Worm (Caenorhabditis elegans) whole organism, midembryonic: ENCODE measurements around the gene col-121.

Experiments used
- T22C8.4 ChIP-seq: fragments of 200-800 bp; sonication (Bioruptor generic); IDR thresholded peaks from 2 replicates; pipeline ENCODE4 v1.3.6; 2022; ENCODE audit warnings: missing genetic modification characterization, missing compliant biosample characterization
- cog-1 ChIP-seq: sonication (generic microtip); optimal IDR thresholded peaks from 2 replicates; lab custom pipeline; 2016; ENCODE audit warnings: missing genetic modification characterization, missing compliant biosample characterization
- flt-1 ChIP-seq: fragments of 200-800 bp; sonication (Bioruptor generic); IDR thresholded peaks from 2 replicates; pipeline ENCODE4 v1.3.6; 2022; ENCODE audit warnings: missing genetic modification characterization, missing compliant biosample characterization
- klf-2 ChIP-seq: fragments of 200-800 bp; sonication (Bioruptor generic); conservative IDR thresholded peaks from 2 replicates; pipeline ENCODE4 v1.3.6; 2022; ENCODE audit warnings: missing genetic modification reagents, missing genetic modification characterization, missing compliant biosample characterization
- med-1 ChIP-seq: sonication (generic microtip); optimal IDR thresholded peaks from 2 replicates; lab custom pipeline; 2017; ENCODE audit warnings: missing genetic modification characterization, mild to moderate bottlenecking, missing compliant biosample characterization, antibody characterized with exemption, missing genetic modification reagents; ENCODE audit not compliant: insufficient read depth
- ref-1 ChIP-seq: fragments of 200-800 bp; sonication (Bioruptor generic); conservative IDR thresholded peaks from 2 replicates; pipeline ENCODE4 v1.3.6; 2022; ENCODE audit warnings: missing genetic modification reagents, missing genetic modification characterization, missing compliant biosample characterization
- tab-1 ChIP-seq: fragments of 200-800 bp; sonication (Bioruptor generic); IDR thresholded peaks from 2 replicates; pipeline ENCODE4 v1.3.6; 2022; ENCODE audit warnings: missing genetic modification characterization, missing compliant biosample characterization
- ztf-23 ChIP-seq: fragments of 200-800 bp; sonication (Bioruptor generic); IDR thresholded peaks from 2 replicates; pipeline ENCODE4 v1.3.6; 2022; ENCODE audit warnings: missing genetic modification reagents, missing genetic modification characterization, missing compliant biosample characterization
- ztf-29 ChIP-seq: fragments of 200-800 bp; sonication (Bioruptor generic); IDR thresholded peaks from 2 replicates; pipeline ENCODE4 v1.3.6; 2022; ENCODE audit warnings: missing genetic modification reagents, missing genetic modification characterization, missing compliant biosample characterization

Gene col-121

DNA sequence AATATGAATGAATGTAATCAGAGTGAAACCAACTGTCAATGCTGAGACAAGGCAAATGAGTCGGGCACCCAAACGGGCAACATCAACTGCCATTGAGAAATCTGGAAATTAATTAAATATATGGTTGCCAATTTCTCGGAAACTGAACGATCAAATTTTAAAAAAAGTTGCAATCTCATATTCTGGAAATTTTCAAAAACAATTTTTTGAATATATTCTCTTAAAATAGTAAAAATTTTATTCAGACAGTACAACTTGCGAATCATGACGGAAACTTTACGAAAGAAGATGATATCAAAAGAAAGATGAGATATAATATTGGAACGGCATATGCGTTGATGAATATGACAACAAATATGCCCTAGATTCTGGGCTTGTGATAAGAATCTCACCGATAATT is at the start of gene col-121:
TSS of gene col-121 (minus strand) at position 101 of the 400 bp plus-strand sequence.
- no peak for TF ChIP-seq ztf-23 (GFP tag; lab: Robert Waterston, UW)
- no peak for TF ChIP-seq T22C8.4 (GFP tag; lab: Robert Waterston, UW)
- TF ChIP-seq ref-1 (GFP tag; lab: Robert Waterston, UW): no peak
- no peak for TF ChIP-seq tab-1 (GFP tag; lab: Robert Waterston, UW)
- TF ChIP-seq flt-1: no peak
- TF ChIP-seq ztf-29 (GFP tag; lab: Robert Waterston, UW): no peak
- no peak for TF ChIP-seq med-1 (GFP tag; lab: Kevin White, UChicago)
- TF ChIP-seq cog-1 (tag; lab: Kevin White, UChicago): no peak
- no peak for TF ChIP-seq klf-2 (GFP tag; lab: Robert Waterston, UW)

DNA sequence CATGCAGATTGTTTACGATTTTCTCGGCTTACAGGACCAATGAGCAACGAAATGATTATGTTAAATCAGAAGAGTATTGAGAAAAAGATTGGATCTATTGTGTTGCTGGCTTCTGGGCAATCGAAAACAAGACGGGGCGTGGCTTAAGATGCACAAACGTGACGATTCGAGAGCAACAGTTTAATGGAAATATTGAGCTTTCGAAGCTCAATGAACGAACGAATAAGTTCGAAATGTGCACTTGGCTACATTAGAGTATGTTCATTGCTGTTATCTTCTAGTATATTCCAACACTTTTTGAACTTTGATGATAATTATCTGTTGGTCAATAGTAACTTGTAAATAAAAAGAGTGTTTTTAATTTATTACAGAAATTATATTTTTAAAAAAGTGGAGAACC is 49.4 kb upstream of the col-121 start, which contains the start of gene hsp-12.3:
TSS of gene hsp-12.3 (minus strand) at position 101 of the 400 bp plus-strand sequence.
- TF ChIP-seq flt-1: no peak

DNA sequence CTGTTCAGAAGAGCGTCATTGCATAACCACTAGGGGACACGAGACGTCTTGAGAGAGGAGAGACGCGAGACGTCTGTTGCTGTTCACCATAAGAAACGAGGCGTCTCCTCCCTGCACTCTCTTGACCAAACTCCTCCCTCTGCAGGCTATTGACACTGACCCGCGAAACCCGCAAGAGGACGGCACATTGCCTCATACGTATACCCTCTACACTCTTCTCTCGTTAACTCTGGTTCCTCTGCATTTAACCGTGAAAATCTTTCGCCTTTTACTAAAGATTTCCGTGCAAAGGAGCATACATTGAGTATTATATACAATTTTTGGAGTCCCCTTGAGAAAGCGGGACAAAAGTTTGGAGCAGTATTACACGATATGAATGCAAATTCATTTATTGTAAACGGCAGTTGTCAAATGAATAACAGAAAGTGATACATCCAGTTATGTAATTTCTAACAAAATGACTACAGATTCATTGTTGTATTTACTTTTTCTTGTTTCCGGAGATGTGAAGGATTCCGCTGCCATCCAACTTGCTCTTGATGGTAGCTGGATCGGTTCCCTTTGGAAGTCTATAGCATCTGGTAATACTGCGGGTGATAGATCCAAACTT is 48.5 kb upstream of the col-121 start:
- TF ChIP-seq ztf-29 (GFP tag; lab: Robert Waterston, UW): no peak
- TF ChIP-seq ztf-23 (GFP tag; lab: Robert Waterston, UW): 0 out of 2 replicates have a peak, but pooled peaks have one; percentile 10
- peak; percentile 76 for TF ChIP-seq cog-1 (tag; lab: Kevin White, UChicago)
- peak; percentile 78; the same call in 1 of the 2 replicates for TF ChIP-seq flt-1

DNA sequence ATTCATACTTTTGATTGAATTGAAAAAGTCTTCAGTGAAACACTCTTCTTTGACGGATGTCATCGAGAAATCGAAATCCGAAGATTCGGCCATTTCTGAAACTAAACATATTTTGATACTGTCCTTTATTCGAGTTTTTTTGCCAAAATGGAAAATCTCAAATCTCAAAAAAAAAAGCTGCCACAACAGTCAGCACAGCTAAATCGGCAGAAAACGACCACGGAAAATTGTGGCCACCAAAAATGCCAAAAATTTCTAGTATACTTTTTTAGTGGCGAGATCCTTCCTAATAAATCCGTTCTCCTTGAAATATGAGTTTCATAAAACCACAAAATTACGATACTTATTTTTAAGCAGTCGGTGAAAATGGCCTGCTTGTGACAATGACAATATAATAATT is 47.9 kb upstream of the col-121 start, which contains the start of gene F38E11.9:
TSS of gene F38E11.9 (minus strand) at position 101 of the 400 bp plus-strand sequence.
- TF ChIP-seq T22C8.4 (GFP tag; lab: Robert Waterston, UW) (no peak), med-1 (GFP tag; lab: Kevin White, UChicago) (no peak), flt-1 (no peak), ztf-29 (GFP tag; lab: Robert Waterston, UW) (no peak), tab-1 (GFP tag; lab: Robert Waterston, UW) (no peak)

DNA sequence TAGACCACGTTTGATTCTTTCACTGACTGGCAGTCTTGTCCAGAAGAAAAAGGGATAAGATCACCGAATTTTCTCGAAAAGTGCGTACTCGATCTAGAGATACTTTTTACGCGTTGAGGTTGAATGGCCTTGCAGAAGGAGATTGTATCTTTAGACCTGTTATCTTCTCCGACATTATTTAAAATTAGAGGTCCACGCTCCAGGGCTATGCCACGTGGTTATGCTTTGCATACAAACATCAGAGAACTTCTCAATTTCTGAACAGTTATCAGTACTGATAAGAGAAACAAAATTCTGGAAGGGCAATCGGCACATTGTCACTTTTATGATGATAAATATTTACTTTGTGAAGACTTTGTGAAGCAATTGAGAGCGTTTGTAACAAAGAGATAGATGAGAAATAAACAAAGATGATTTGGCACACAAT is 46.1 kb upstream of the col-121 start:
- 0 out of 2 replicates have a peak, but pooled peaks have one; percentile 21 for TF ChIP-seq klf-2 (GFP tag; lab: Robert Waterston, UW)
- no peak for TF ChIP-seq T22C8.4 (GFP tag; lab: Robert Waterston, UW)

DNA sequence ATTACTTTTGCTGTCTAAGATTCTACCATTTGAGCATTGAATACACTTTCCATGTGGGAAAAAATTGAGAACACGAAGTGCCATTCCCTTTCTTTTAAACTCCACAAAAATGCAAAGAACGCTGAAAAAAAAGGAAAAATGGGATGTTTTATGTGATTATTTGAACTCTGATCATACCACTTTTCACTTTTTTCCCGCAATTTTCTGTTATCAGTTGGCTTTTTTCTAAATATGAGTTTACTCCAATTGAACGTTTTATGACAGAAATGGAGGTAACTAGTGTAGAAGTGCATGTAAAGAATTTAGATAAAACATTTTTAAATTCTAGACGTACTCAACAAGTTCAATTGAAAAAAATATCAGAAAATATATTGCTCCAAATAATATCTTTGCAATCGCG is 45.4 kb upstream of the col-121 start:
- no peak for TF ChIP-seq flt-1
- no peak for TF ChIP-seq med-1 (GFP tag; lab: Kevin White, UChicago)
- TF ChIP-seq ref-1 (GFP tag; lab: Robert Waterston, UW): no peak
- TF ChIP-seq cog-1 (tag; lab: Kevin White, UChicago): no peak
- no peak for TF ChIP-seq T22C8.4 (GFP tag; lab: Robert Waterston, UW)
- no peak for TF ChIP-seq tab-1 (GFP tag; lab: Robert Waterston, UW)
- no peak for TF ChIP-seq ztf-29 (GFP tag; lab: Robert Waterston, UW)
- TF ChIP-seq ztf-23 (GFP tag; lab: Robert Waterston, UW): no peak
- TF ChIP-seq klf-2 (GFP tag; lab: Robert Waterston, UW): no peak

DNA sequence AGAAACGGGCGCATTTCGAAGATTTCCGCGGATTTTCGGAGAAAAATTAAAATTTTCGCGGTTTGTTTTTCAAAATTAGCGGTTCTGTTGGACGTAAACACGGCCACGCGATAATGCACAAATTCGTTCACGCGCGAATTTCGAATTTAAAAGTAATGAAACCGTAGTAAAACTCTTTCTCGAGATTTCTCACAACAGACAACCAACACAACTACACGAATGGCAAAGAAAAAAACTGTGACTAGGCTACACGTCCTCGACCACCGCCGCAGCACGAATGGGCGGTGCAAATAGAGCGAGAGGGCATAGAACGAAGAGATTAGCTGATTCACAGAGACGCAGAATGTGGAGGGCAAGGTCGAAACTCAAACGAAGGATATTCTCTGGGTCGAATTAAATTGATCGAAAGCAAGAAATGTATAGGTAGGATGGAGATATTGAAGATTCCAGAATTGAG is 44.9 kb upstream of the col-121 start, which contains the start of gene idh-1:
TSS of gene idh-1 (minus strand) at position 228 of the 457 bp plus-strand sequence.
- TF ChIP-seq ref-1 (GFP tag; lab: Robert Waterston, UW): no peak
- no peak for TF ChIP-seq T22C8.4 (GFP tag; lab: Robert Waterston, UW)
- no peak for TF ChIP-seq ztf-23 (GFP tag; lab: Robert Waterston, UW)
- no peak for TF ChIP-seq flt-1
- TF ChIP-seq tab-1 (GFP tag; lab: Robert Waterston, UW): no peak
- TF ChIP-seq ztf-29 (GFP tag; lab: Robert Waterston, UW): no peak
- TF ChIP-seq med-1 (GFP tag; lab: Kevin White, UChicago): no peak
- no peak for TF ChIP-seq cog-1 (tag; lab: Kevin White, UChicago)
- TF ChIP-seq klf-2 (GFP tag; lab: Robert Waterston, UW): no peak

DNA sequence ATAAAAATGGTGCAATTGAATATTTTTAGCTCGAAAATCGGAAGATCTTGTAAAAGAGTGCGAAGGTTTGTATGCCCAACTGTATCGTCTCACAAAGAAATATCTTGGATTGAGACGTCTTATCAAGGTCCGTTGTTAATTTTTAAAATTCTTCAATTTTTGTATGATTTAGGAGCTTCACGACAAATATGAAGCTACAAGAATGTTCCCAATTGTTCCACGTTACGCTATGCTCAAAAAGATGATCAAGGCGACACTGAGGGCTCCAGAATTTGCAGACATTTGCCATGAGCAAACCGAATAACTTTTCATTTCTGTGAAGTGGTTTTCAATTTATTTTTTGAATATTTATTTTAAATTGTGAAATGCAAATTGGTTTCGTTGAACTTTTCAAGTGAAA is 42.7 kb upstream of the col-121 start:
- no peak for TF ChIP-seq flt-1
- TF ChIP-seq tab-1 (GFP tag; lab: Robert Waterston, UW): no peak
- no peak for TF ChIP-seq T22C8.4 (GFP tag; lab: Robert Waterston, UW)
- no peak for TF ChIP-seq ref-1 (GFP tag; lab: Robert Waterston, UW)
- no peak for TF ChIP-seq cog-1 (tag; lab: Kevin White, UChicago)
- no peak for TF ChIP-seq ztf-23 (GFP tag; lab: Robert Waterston, UW)
- TF ChIP-seq med-1 (GFP tag; lab: Kevin White, UChicago): no peak
- TF ChIP-seq ztf-29 (GFP tag; lab: Robert Waterston, UW): no peak
- no peak for TF ChIP-seq klf-2 (GFP tag; lab: Robert Waterston, UW)

DNA sequence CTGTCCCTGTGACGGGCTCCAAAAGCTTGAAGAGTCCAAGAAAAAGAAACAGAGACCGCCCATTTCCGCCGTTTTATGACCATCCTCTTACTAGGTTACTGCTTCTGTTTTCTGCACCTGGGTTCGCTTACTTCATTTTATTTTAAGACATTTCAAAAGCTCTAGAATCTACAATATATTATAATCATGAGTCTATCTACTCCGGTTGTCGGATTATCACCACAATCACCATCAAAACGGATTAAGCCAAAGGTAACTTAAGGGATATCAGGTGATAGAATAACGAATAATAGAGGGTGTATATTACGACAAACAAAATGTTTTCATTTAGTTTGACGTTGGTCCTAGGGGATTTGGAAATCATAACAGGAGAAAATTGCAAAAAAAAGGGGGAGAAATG is 36.3 kb upstream of the col-121 start:
- TF ChIP-seq klf-2 (GFP tag; lab: Robert Waterston, UW): no peak
- TF ChIP-seq cog-1 (tag; lab: Kevin White, UChicago): no peak

DNA sequence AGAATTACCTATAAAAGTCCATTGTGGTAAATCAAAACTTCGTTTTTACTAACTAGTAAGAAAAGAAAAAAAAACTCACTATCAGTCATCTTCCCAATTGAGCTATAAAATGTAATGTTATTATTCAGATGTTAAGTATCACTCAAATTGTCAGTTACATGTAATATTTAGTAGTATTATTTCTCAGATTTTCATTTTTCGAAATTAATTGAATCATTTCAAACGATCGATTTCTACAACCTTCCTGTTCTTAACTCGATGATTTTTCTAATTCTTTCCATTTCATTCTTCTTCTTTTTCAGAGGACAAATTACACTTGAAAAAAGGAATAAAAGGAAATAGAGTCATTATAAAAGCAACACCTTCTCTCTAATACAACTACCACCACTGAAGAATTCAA is 31.9 kb upstream of the col-121 start, which contains the start of gene F59B8.1:
TSS of gene F59B8.1 (plus strand) at position 301 of the 400 bp plus-strand sequence.
- TF ChIP-seq klf-2 (GFP tag; lab: Robert Waterston, UW): no peak
- TF ChIP-seq T22C8.4 (GFP tag; lab: Robert Waterston, UW): no peak
- no peak for TF ChIP-seq ref-1 (GFP tag; lab: Robert Waterston, UW)
- no peak for TF ChIP-seq ztf-23 (GFP tag; lab: Robert Waterston, UW)
- no peak for TF ChIP-seq med-1 (GFP tag; lab: Kevin White, UChicago)
